Worm (Caenorhabditis elegans) whole organism, L4 larva: ENCODE data around the gene C25A8.5.

Experiments
- F26F4.8 ChIP-seq: fragments of 200-800 bp; sonication (Bioruptor generic); conservative IDR thresholded peaks from 2 replicates; pipeline ENCODE4 v1.3.6; 2022; ENCODE audit warnings: missing genetic modification characterization, missing compliant biosample characterization
- F37D6.2 ChIP-seq: sonication (generic microtip); optimal IDR thresholded peaks from 2 replicates; lab custom pipeline; 2016; ENCODE audit warnings: mild to moderate bottlenecking, missing genetic modification characterization, missing compliant biosample characterization
- T20F7.1 ChIP-seq: fragments of 200-800 bp; sonication (Bioruptor generic); optimal IDR thresholded peaks from 2 replicates; lab custom pipeline; 2018; ENCODE audit warnings: mild to moderate bottlenecking, missing genetic modification characterization, missing compliant biosample characterization
- T26A8.4 ChIP-seq: fragments of 200-800 bp; sonication (Bioruptor generic); IDR thresholded peaks from 2 replicates; pipeline ENCODE4 v1.3.6; 2022; ENCODE audit warnings: missing genetic modification characterization, missing compliant biosample characterization
- aha-1 ChIP-seq: fragments of 150-350 bp; peaks from one replicate; lab custom pipeline; 2014; ENCODE audit warnings: missing biosample characterization, missing genetic modification characterization
- aly-2 ChIP-seq: sonication (generic microtip); optimal IDR thresholded peaks from 2 replicates; lab custom pipeline; 2018; ENCODE audit warnings: missing biosample characterization, missing genetic modification characterization
- ama-1 ChIP-seq: fragments of 150-350 bp; optimal IDR thresholded peaks from 2 replicates; lab custom pipeline; 2014; ENCODE audit warnings: inconsistent platforms, mixed read lengths
- arid-1 ChIP-seq: fragments of 200-800 bp; sonication (Bioruptor generic); conservative IDR thresholded peaks from 2 replicates; pipeline ENCODE4 v1.3.6; 2022; ENCODE audit warnings: missing genetic modification reagents, missing genetic modification characterization, missing compliant biosample characterization
- attf-4 ChIP-seq: sonication (generic microtip); optimal IDR thresholded peaks from 3 replicates; lab custom pipeline; 2017; ENCODE audit warnings: missing biosample characterization, missing genetic modification characterization
- ceh-44 ChIP-seq: fragments of 200-800 bp; sonication (Bioruptor generic); IDR thresholded peaks from 2 replicates; pipeline ENCODE4 v1.3.6; 2022; ENCODE audit warnings: missing genetic modification reagents, missing genetic modification characterization, missing compliant biosample characterization
- ceh-82 ChIP-seq: sonication (generic microtip); optimal IDR thresholded peaks from 2 replicates; lab custom pipeline; 2017; ENCODE audit warnings: missing biosample characterization, missing genetic modification characterization
- ctbp-1 ChIP-seq: fragments of 200-800 bp; sonication (Bioruptor generic); IDR thresholded peaks from 2 replicates; pipeline ENCODE4 v1.3.6; 2022; ENCODE audit warnings: missing genetic modification reagents, missing genetic modification characterization, missing compliant biosample characterization
- daf-16 ChIP-seq, 3 experiments: sonication (generic microtip); optimal IDR thresholded peaks; 2 replicates each; lab custom pipeline; 2016 to 2017; ENCODE audit warnings: missing genetic modification characterization in 3 of 3, missing genetic modification reagents in 3 of 3, mild to moderate bottlenecking in 2 of 3, missing compliant biosample characterization in 2 of 3, missing biosample characterization in 1 of 3, moderate library complexity in 1 of 3
- dmd-6 ChIP-seq: fragments of 200-800 bp; sonication (Bioruptor generic); IDR thresholded peaks from 2 replicates; pipeline ENCODE4 v1.3.6; 2022; ENCODE audit warnings: missing genetic modification reagents, missing genetic modification characterization, missing compliant biosample characterization
- dpl-1 ChIP-seq: fragments of 150-350 bp; optimal IDR thresholded peaks from 2 replicates; lab custom pipeline; 2014; ENCODE audit warnings: missing biosample characterization, missing genetic modification reagents, missing genetic modification characterization
- duxl-1 ChIP-seq: sonication (generic microtip); optimal IDR thresholded peaks from 2 replicates; lab custom pipeline; 2016; ENCODE audit warnings: mild to moderate bottlenecking, missing genetic modification characterization, moderate library complexity, missing compliant biosample characterization; ENCODE audit not compliant: poor library complexity
- dve-1 ChIP-seq: sonication (generic microtip); optimal IDR thresholded peaks from 2 replicates; lab custom pipeline; 2017; ENCODE audit warnings: antibody characterized with exemption, mild to moderate bottlenecking, missing genetic modification characterization, missing compliant biosample characterization; ENCODE audit not compliant: insufficient read depth
- egl-27 ChIP-seq: sonication (generic microtip); optimal IDR thresholded peaks from 3 replicates; lab custom pipeline; 2017; ENCODE audit warnings: missing biosample characterization, missing genetic modification reagents, missing genetic modification characterization
- egl-43 ChIP-seq: fragments of 200-800 bp; sonication (Bioruptor generic); IDR thresholded peaks from 2 replicates; pipeline ENCODE4 v1.3.6; 2022; ENCODE audit warnings: missing genetic modification reagents, missing genetic modification characterization, missing compliant biosample characterization
- fkh-10 ChIP-seq: fragments of 150-350 bp; optimal IDR thresholded peaks from 2 replicates; lab custom pipeline; 2014; ENCODE audit warnings: missing biosample characterization, missing genetic modification reagents, missing genetic modification characterization
- hif-1 ChIP-seq, 2 experiments: sonication (generic microtip); optimal IDR thresholded peaks; 2 replicates each; lab custom pipeline; 2016 to 2017; ENCODE audit warnings: missing compliant biosample characterization in 2 of 2, missing genetic modification characterization in 2 of 2, missing genetic modification reagents in 2 of 2, missing genotype in 2 of 2, mild to moderate bottlenecking in 1 of 2
- hlh-11 ChIP-seq: fragments of 200-800 bp; sonication (Bioruptor generic); optimal IDR thresholded peaks from 2 replicates; lab custom pipeline; 2018; ENCODE audit warnings: mild to moderate bottlenecking, missing genetic modification characterization, missing compliant biosample characterization
- hlh-30 ChIP-seq: sonication (generic microtip); optimal IDR thresholded peaks from 2 replicates; lab custom pipeline; 2017; ENCODE audit warnings: antibody characterized with exemption, mild to moderate bottlenecking, missing genetic modification characterization, missing compliant biosample characterization; ENCODE audit not compliant: insufficient read depth
- jun-1 ChIP-seq: fragments of 150-350 bp; optimal IDR thresholded peaks from 2 replicates; lab custom pipeline; 2014; ENCODE audit warnings: missing biosample characterization, missing genetic modification reagents, missing genetic modification characterization
- lin-29 ChIP-seq: fragments of 200-800 bp; sonication (Bioruptor generic); IDR thresholded peaks from 2 replicates; pipeline ENCODE4 v1.3.6; 2022; ENCODE audit warnings: missing genetic modification reagents, missing genetic modification characterization, missing compliant biosample characterization
- lin-38 ChIP-seq: fragments of 200-800 bp; sonication (Bioruptor generic); IDR thresholded peaks from 2 replicates; pipeline ENCODE4 v1.3.6; 2022; ENCODE audit warnings: missing genetic modification reagents, missing genetic modification characterization, missing compliant biosample characterization
- mdl-1 ChIP-seq, 2 experiments: fragments of 150-350 bp in 1 of 2; sonication (generic microtip) in 1 of 2; optimal IDR thresholded peaks; 2 replicates each; lab custom pipeline; 2014 to 2017; ENCODE audit warnings: missing biosample characterization in 2 of 2, missing genetic modification characterization in 2 of 2
- mep-1 ChIP-seq: fragments of 150-350 bp; sonication (generic microtip); optimal IDR thresholded peaks from 3 replicates; lab custom pipeline; 2014; ENCODE audit warnings: missing biosample characterization, missing genetic modification characterization
- mes-2 ChIP-seq: sonication (generic microtip); optimal IDR thresholded peaks from 2 replicates; lab custom pipeline; 2016; ENCODE audit warnings: missing genotype, mild to moderate bottlenecking, missing genetic modification characterization, missing compliant biosample characterization; ENCODE audit not compliant: poor library complexity, severe bottlenecking
- mxl-2 ChIP-seq: fragments of 200-800 bp; sonication (Bioruptor generic); conservative IDR thresholded peaks from 2 replicates; pipeline ENCODE4 v1.3.6; 2022; ENCODE audit warnings: missing genetic modification reagents, missing genetic modification characterization, missing compliant biosample characterization
- nhr-10 ChIP-seq: fragments of 150-350 bp; optimal IDR thresholded peaks from 2 replicates; lab custom pipeline; 2014; ENCODE audit warnings: missing biosample characterization, missing genetic modification characterization
- nhr-11 ChIP-seq: fragments of 150-350 bp; optimal IDR thresholded peaks from 2 replicates; lab custom pipeline; 2014; ENCODE audit warnings: missing biosample characterization, missing genetic modification characterization
- nhr-42 ChIP-seq: fragments of 200-800 bp; sonication (Bioruptor generic); IDR thresholded peaks from 2 replicates; pipeline ENCODE4 v1.3.6; 2022; ENCODE audit warnings: missing genetic modification characterization, missing compliant biosample characterization
- nhr-76 ChIP-seq: fragments of 150-350 bp; optimal IDR thresholded peaks from 2 replicates; lab custom pipeline; 2014; ENCODE audit warnings: missing biosample characterization, missing genetic modification characterization
- nhr-77 ChIP-seq: fragments of 150-350 bp; optimal IDR thresholded peaks from 2 replicates; lab custom pipeline; 2014; ENCODE audit warnings: missing biosample characterization, missing genetic modification characterization
- pqm-1 ChIP-seq: sonication (generic microtip); optimal IDR thresholded peaks from 2 replicates; lab custom pipeline; 2017; ENCODE audit warnings: missing biosample characterization, missing genetic modification characterization
- rbr-2 ChIP-seq: sonication (generic microtip); optimal IDR thresholded peaks from 2 replicates; lab custom pipeline; 2016; ENCODE audit warnings: missing genotype, missing genetic modification characterization, missing compliant biosample characterization
- sdz-12 ChIP-seq: fragments of 200-800 bp; sonication (Bioruptor generic); optimal IDR thresholded peaks from 2 replicates; lab custom pipeline; 2018; ENCODE audit warnings: mild to moderate bottlenecking, missing genetic modification characterization, missing compliant biosample characterization
- set-16 ChIP-seq: fragments of 200-800 bp; sonication (Bioruptor generic); IDR thresholded peaks from 2 replicates; pipeline ENCODE4 v1.3.6; 2022; ENCODE audit warnings: missing genetic modification reagents, missing genetic modification characterization, missing compliant biosample characterization
- skn-1 ChIP-seq: fragments of 150-350 bp; optimal IDR thresholded peaks from 2 replicates; lab custom pipeline; 2014; ENCODE audit warnings: missing biosample characterization, missing genetic modification characterization
- snpc-4 ChIP-seq: fragments of 150-350 bp; optimal IDR thresholded peaks from 2 replicates; lab custom pipeline; 2014; ENCODE audit warnings: missing biosample characterization, missing genetic modification characterization
- spr-1 ChIP-seq: sonication (generic microtip); optimal IDR thresholded peaks from 2 replicates; lab custom pipeline; 2016; ENCODE audit warnings: mild to moderate bottlenecking, missing genetic modification characterization, missing compliant biosample characterization
- tag-97 ChIP-seq: fragments of 200-800 bp; sonication (Bioruptor generic); IDR thresholded peaks from 2 replicates; pipeline ENCODE4 v1.3.6; 2022; ENCODE audit warnings: missing genetic modification characterization, missing compliant biosample characterization
- tra-1 ChIP-seq: fragments of 200-800 bp; sonication (Bioruptor generic); IDR thresholded peaks from 2 replicates; pipeline ENCODE4 v1.3.6; 2022; ENCODE audit warnings: missing genetic modification reagents, missing genetic modification characterization, missing compliant biosample characterization
- unc-39 ChIP-seq: sonication (generic microtip); optimal IDR thresholded peaks from 2 replicates; lab custom pipeline; 2017; ENCODE audit warnings: missing biosample characterization, missing genetic modification characterization
- unc-62 ChIP-seq, 3 experiments: fragments of 150-350 bp in 1 of 3; sonication (generic microtip); optimal IDR thresholded peaks in 2 of 3; peaks in 1 of 3; 1 replicate in 1 of 3; 2 replicates in 2 of 3; lab custom pipeline; 2014 to 2017; ENCODE audit warnings: missing biosample characterization in 3 of 3, missing genetic modification characterization in 3 of 3, missing genetic modification reagents in 3 of 3, missing genotype in 1 of 3
- zfp-3 ChIP-seq: fragments of 200-800 bp; sonication (Bioruptor generic); conservative IDR thresholded peaks from 2 replicates; pipeline ENCODE4 v1.3.6; 2022; ENCODE audit warnings: missing genetic modification reagents, missing genetic modification characterization, missing compliant biosample characterization
- zip-2 ChIP-seq: fragments of 150-350 bp; optimal IDR thresholded peaks from 2 replicates; lab custom pipeline; 2014; ENCODE audit warnings: missing biosample characterization, missing genetic modification characterization
- ztf-11 ChIP-seq: fragments of 150-350 bp; optimal IDR thresholded peaks from 2 replicates; lab custom pipeline; 2014; ENCODE audit warnings: missing biosample characterization, missing genetic modification characterization

Gene C25A8.5

DNA sequence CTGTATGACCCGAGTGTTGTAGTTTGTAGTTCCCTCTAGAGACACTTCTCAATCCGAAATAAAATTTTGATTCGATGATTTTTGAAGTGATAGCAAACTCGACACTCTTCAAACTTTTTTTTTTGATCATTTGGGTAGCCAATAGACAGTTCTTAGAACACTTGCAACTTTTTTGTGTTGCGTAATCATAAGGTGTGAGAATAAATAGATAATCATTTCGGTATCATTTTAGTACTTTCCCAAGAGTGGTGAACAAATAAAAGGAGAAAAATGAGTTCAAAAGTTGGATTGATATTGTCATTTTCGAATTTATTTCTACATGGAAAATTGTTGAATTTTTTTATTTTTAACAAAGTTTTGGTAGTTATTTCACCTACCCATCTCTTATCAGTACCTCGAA lies 25.5 kb downstream of the C25A8.5 start:
- no peak for TF ChIP-seq ceh-82
- no peak for TF ChIP-seq aly-2 (tag; lab: Kevin White, UChicago)
- peak; percentile 10 for TF ChIP-seq dve-1 (tag; lab: Kevin White, UChicago)
- TF ChIP-seq daf-16 (GFP tag; optimal IDR thresholded peaks at IDR 0.05; lab: Kevin White, UChicago) = no peak
- peak; percentile 19 for TF ChIP-seq daf-16 (tag; optimal IDR thresholded peaks at IDR 0.05; lab: Kevin White, UChicago)
- peak; percentile 51; the same call in 1 of the 2 replicates for TF ChIP-seq dmd-6 (GFP tag; lab: Robert Waterston, UW)
- no peak for TF ChIP-seq lin-38 (GFP tag; lab: Robert Waterston, UW)
- TF ChIP-seq nhr-10 (tag; lab: Kevin White, UChicago) = no peak
- peak; percentile 65 for TF ChIP-seq pqm-1
- TF ChIP-seq T26A8.4 (GFP tag; lab: Robert Waterston, UW) = no peak
- TF ChIP-seq lin-29 (GFP tag; lab: Robert Waterston, UW) = no peak
- no peak for TF ChIP-seq hif-1 (tag; optimal IDR thresholded peaks at IDR 0.05; lab: Kevin White, UChicago)
- no peak for TF ChIP-seq mdl-1 (tag; optimal IDR thresholded peaks at IDR 0.05; lab: Kevin White, UChicago)
- TF ChIP-seq mep-1 (tag; lab: Kevin White, UChicago) = no peak
- peak; percentile 26 for TF ChIP-seq hlh-11
- TF ChIP-seq sdz-12 (GFP tag; lab: Kevin White, UChicago) = no peak
- no peak for TF ChIP-seq attf-4 (tag; lab: Kevin White, UChicago)

DNA sequence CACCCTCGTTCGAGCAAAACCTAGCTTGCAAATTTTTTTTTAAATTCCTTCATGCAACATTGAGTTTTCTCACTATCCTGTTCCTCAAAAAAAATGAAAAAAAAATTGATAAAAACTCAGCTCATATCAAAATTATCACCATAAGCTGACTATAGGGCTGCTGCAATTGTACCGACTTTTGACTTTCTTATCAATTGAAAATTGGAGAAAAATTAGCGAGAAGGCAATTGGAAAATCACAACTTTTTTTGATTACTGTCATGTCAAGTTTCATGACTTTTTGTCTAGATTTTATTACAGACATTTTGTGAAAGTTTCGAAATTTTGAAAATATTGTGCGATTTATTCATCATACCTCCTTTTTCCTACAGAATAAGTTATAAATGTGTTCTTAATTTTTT lies 26.5 kb downstream of the C25A8.5 start:
- no peak for TF ChIP-seq egl-27 (tag; lab: Kevin White, UChicago)
- TF ChIP-seq sdz-12 (GFP tag; lab: Kevin White, UChicago) = no peak
- TF ChIP-seq nhr-11 = no peak
- no peak for TF ChIP-seq skn-1 (tag; lab: Kevin White, UChicago)
- no peak for TF ChIP-seq egl-43
- no peak for TF ChIP-seq zfp-3 (GFP tag; lab: Robert Waterston, UW)
- peak; percentile 95 for TF ChIP-seq pqm-1
- TF ChIP-seq nhr-76 (tag; lab: Kevin White, UChicago) = no peak
- no peak for TF ChIP-seq mes-2 (tag; lab: Kevin White, UChicago)
- no peak for TF ChIP-seq fkh-10 (GFP tag; lab: Kevin White, UChicago)
- no peak for TF ChIP-seq tag-97 (GFP tag; lab: Robert Waterston, UW)
- peak; percentile 65 for TF ChIP-seq dve-1 (tag; lab: Kevin White, UChicago)
- no peak for TF ChIP-seq zip-2 (tag; lab: Kevin White, UChicago)
- TF ChIP-seq arid-1 = no peak
- no peak for TF ChIP-seq F26F4.8 (GFP tag; lab: Robert Waterston, UW)
- TF ChIP-seq unc-62 (GFP tag; optimal IDR thresholded peaks at IDR 0.05 in 1 of 2; lab: Kevin White, UChicago) = no peak
- TF ChIP-seq unc-62 (tag; optimal IDR thresholded peaks at IDR 0.05; lab: Kevin White, UChicago) = no peak
- no peak for TF ChIP-seq unc-39
- peak; percentile 81 for TF ChIP-seq aha-1 (tag; lab: Kevin White, UChicago)
- TF ChIP-seq jun-1 (tag; lab: Kevin White, UChicago) = no peak
- TF ChIP-seq F37D6.2 (tag; lab: Kevin White, UChicago) = no peak
- TF ChIP-seq dpl-1 (GFP tag; lab: Kevin White, UChicago) = no peak
- TF ChIP-seq T20F7.1 (GFP tag; lab: Kevin White, UChicago) = peak; percentile 17
- TF ChIP-seq nhr-77 = no peak
- no peak for TF ChIP-seq mxl-2 (GFP tag; lab: Robert Waterston, UW)
- no peak for TF ChIP-seq ctbp-1
- TF ChIP-seq hlh-30 (tag; lab: Kevin White, UChicago) = peak; percentile 3
- no peak for TF ChIP-seq set-16 (GFP tag; lab: Robert Waterston, UW)
- no peak for TF ChIP-seq duxl-1 (tag; lab: Kevin White, UChicago)
- TF ChIP-seq ceh-44 (GFP tag; lab: Robert Waterston, UW) = no peak
- no peak for TF ChIP-seq nhr-10 (tag; lab: Kevin White, UChicago)
- no peak for TF ChIP-seq spr-1 (tag; lab: Kevin White, UChicago)
- no peak for TF ChIP-seq lin-38 (GFP tag; lab: Robert Waterston, UW)
- no peak for TF ChIP-seq T26A8.4 (GFP tag; lab: Robert Waterston, UW)
- TF ChIP-seq snpc-4 (tag; lab: Kevin White, UChicago) = no peak
- no peak for TF ChIP-seq nhr-42 (GFP tag; lab: Robert Waterston, UW)
- TF ChIP-seq ztf-11 (tag; lab: Kevin White, UChicago) = no peak
- TF ChIP-seq rbr-2 (tag; lab: Kevin White, UChicago) = no peak
- TF ChIP-seq tra-1 (GFP tag; lab: Robert Waterston, UW) = no peak
- no peak for TF ChIP-seq ama-1 (lab: Kevin White, UChicago)
